Fruit fly (Drosophila melanogaster): ENCODE measurements around the gene CG32603.

DNA sequence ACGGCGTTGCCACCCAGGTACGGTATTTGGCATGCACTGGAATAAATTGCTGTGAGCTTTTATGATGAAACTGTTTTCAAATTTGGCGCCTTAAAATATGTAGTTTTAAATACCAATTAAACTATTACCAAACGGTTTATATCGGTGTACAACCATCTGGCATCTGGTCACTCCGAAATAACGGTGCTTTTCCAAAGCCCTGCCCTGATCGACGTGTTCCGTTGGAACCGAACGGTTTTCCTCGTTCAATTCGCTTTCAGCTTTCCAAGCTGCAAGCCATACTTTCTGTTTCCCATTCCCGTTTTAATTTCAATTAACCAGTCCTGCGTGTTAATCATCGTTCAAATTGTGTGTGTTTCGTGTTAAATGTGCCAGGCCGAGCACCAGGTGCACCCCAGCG, 8.7 kb downstream of the CG32603 start, which contains the start of gene yl:
- TF ChIP-seq CG8478 (optimal IDR thresholded peaks at IDR 0.05): no peak
- no peak for TF ChIP-seq CTCF (optimal IDR thresholded peaks at IDR 0.05)

All from S2 (cell line).